Fruit fly (Drosophila melanogaster) whole organism, adult: ENCODE data around the gene Aos1.

Source experiments
- Hr96 ChIP-seq: fragments of 200-800 bp; sonication (Bioruptor generic); optimal IDR thresholded peaks from 2 replicates; lab custom pipeline; 2016; ENCODE audit warnings: missing biosample characterization, missing genetic modification characterization
- Mnt ChIP-seq: fragments of 200-800 bp; sonication (Bioruptor generic); optimal IDR thresholded peaks from 2 replicates; lab custom pipeline; 2016; ENCODE audit warnings: missing biosample characterization, mild to moderate bottlenecking, missing genetic modification characterization

DNA sequence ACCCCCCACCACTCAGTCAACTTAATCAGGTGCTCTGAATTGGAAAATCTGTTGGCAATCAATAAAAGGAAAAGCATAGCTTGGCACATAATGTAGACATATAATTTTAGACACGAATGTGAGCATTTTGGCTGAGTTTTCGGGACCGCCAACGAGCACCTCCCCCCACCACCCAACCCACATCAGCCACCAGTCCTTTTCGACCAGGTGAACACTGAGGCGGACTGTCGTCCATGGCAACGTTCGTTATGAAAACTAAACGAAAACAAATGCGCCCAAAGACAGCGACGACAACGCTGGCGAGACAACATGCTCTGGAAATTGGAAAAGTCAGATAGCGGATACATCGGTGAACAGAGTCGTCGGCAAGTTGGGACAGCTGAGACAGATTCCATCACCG lies 50.6 kb downstream of the Aos1 start, which contains the start of gene GstD11:
- no peak for TF ChIP-seq Mnt (GFP tag; lab: Kevin White, UChicago)
- TF ChIP-seq Hr96 (GFP tag; lab: Kevin White, UChicago): no peak
